Fruit fly (Drosophila melanogaster): Measurements from ENCODE around the gene CG18542.

DNA sequence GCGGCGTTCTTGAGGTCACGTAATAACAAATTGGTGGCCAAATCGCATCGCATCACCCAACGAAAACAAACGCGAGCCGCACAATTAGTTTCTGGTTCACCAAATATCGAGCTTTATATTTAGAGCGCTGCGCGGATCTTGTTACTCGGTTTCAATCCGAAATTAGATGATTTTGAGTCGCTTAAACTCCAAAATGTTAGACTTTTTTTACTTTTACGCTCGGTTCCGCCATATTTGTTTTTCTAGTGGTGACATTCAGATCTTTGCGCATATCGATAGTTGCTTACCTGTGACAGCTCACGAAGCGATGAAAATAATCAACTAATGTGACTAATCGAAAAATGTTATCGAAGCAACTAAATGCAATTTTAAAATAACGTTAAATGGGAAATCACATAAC, 48.2 kb upstream of the CG18542 start, which contains the start of gene Scm:
- no peak for TF ChIP-seq CG8478 (optimal IDR thresholded peaks at IDR 0.05)
- TF ChIP-seq CTCF (optimal IDR thresholded peaks at IDR 0.05): peak in 1 of 2 experiments; percentile 17
